Worm (Caenorhabditis elegans) whole organism, midembryonic: ENCODE data around the gene msa-1.
A peak's percentile ranks its signal among the peaks of the same experiment; 100 is the strongest.

Experiments used
- T22C8.4 ChIP-seq: fragments of 200-800 bp; sonication (Bioruptor generic); IDR thresholded peaks from 2 replicates; pipeline ENCODE4 v1.3.6; 2022; ENCODE audit warnings: missing genetic modification characterization, missing compliant biosample characterization
- cog-1 ChIP-seq: sonication (generic microtip); optimal IDR thresholded peaks from 2 replicates; lab custom pipeline; 2016; ENCODE audit warnings: missing genetic modification characterization, missing compliant biosample characterization
- flt-1 ChIP-seq: fragments of 200-800 bp; sonication (Bioruptor generic); IDR thresholded peaks from 2 replicates; pipeline ENCODE4 v1.3.6; 2022; ENCODE audit warnings: missing genetic modification characterization, missing compliant biosample characterization
- klf-2 ChIP-seq: fragments of 200-800 bp; sonication (Bioruptor generic); conservative IDR thresholded peaks from 2 replicates; pipeline ENCODE4 v1.3.6; 2022; ENCODE audit warnings: missing genetic modification reagents, missing genetic modification characterization, missing compliant biosample characterization
- med-1 ChIP-seq: sonication (generic microtip); optimal IDR thresholded peaks from 2 replicates; lab custom pipeline; 2017; ENCODE audit warnings: missing genetic modification characterization, mild to moderate bottlenecking, missing compliant biosample characterization, antibody characterized with exemption, missing genetic modification reagents; ENCODE audit not compliant: insufficient read depth
- ref-1 ChIP-seq: fragments of 200-800 bp; sonication (Bioruptor generic); conservative IDR thresholded peaks from 2 replicates; pipeline ENCODE4 v1.3.6; 2022; ENCODE audit warnings: missing genetic modification reagents, missing genetic modification characterization, missing compliant biosample characterization
- tab-1 ChIP-seq: fragments of 200-800 bp; sonication (Bioruptor generic); IDR thresholded peaks from 2 replicates; pipeline ENCODE4 v1.3.6; 2022; ENCODE audit warnings: missing genetic modification characterization, missing compliant biosample characterization
- ztf-23 ChIP-seq: fragments of 200-800 bp; sonication (Bioruptor generic); IDR thresholded peaks from 2 replicates; pipeline ENCODE4 v1.3.6; 2022; ENCODE audit warnings: missing genetic modification reagents, missing genetic modification characterization, missing compliant biosample characterization

DNA sequence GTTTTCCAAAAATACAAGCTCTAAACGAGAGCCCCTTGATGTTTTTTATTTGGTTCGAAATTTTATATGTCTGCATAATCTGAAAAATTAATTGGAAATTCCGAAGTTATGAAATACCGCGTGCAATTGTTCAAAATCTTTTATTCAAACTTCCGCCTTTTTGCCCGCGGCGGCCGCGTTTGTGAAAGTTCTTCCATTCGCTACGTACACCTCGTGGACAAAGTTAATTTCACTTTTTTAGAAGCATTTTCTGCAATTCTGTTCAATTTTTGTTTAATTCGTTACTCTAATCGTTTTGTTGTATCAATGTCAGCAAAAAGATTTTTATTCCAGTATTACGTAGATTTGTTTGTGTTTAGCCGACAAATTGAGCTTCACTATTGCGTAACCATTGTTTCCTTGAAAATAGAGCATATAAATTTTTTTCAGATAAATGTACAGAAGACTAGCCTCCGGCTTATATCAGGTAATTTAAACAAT lies 14.1 kb upstream of the msa-1 start, which contains the start of gene mppb-1:
- no peak for TF ChIP-seq flt-1
- TF ChIP-seq ref-1 (GFP tag; lab: Robert Waterston, UW) = 0 out of 2 replicates have a peak, but pooled peaks have one; percentile 30
- peak; percentile 80 for TF ChIP-seq ztf-23 (GFP tag; lab: Robert Waterston, UW)
- TF ChIP-seq klf-2 (GFP tag; lab: Robert Waterston, UW) = no peak
- TF ChIP-seq cog-1 (tag; lab: Kevin White, UChicago) = peak; percentile 23
- no peak for TF ChIP-seq T22C8.4 (GFP tag; lab: Robert Waterston, UW)
- no peak for TF ChIP-seq med-1 (GFP tag; lab: Kevin White, UChicago)
- no peak for TF ChIP-seq tab-1 (GFP tag; lab: Robert Waterston, UW)
